Fruit fly (Drosophila melanogaster) whole organism, embryonic: ENCODE data around the gene smo.

Experiments
- CG30403 ChIP-seq: fragments of 200-800 bp; sonication (Bioruptor generic); optimal IDR thresholded peaks from 3 replicates; lab custom pipeline; 2016; ENCODE audit warnings: missing biosample characterization, missing genetic modification characterization
- CTCF ChIP-seq: fragments of 200-800 bp; sonication (Bioruptor generic); optimal IDR thresholded peaks from 2 replicates; lab custom pipeline; 2017; ENCODE audit warnings: missing biosample characterization, mild to moderate bottlenecking, missing genetic modification characterization, moderate library complexity
- nom ChIP-seq: fragments of 200-800 bp; sonication (Bioruptor generic); optimal IDR thresholded peaks from 2 replicates; lab custom pipeline; 2017; ENCODE audit warnings: missing biosample characterization, missing genetic modification characterization, mild to moderate bottlenecking, moderate library complexity, missing genetic modification reagents
- otp ChIP-seq: fragments of 200-800 bp; sonication (Bioruptor generic); IDR thresholded peaks from 3 replicates; pipeline ENCODE4, ENCODE4 v1.3.6; 2022; ENCODE audit warnings: missing biosample characterization, missing genetic modification characterization
- trem ChIP-seq: fragments of 200-800 bp; optimal IDR thresholded peaks from 3 replicates; lab custom pipeline; 2019; ENCODE audit warnings: missing biosample characterization, mild to moderate bottlenecking, missing genetic modification characterization, moderate library complexity
- ttk ChIP-seq: fragments of 200-800 bp; sonication (Bioruptor generic); IDR thresholded peaks from 2 replicates; pipeline ENCODE4 v2.1.2; 2022; ENCODE audit warnings: missing biosample characterization, missing genetic modification characterization
- tup ChIP-seq: fragments of 200-800 bp; sonication (Bioruptor generic); optimal IDR thresholded peaks from 2 replicates; lab custom pipeline; 2016; ENCODE audit warnings: missing biosample characterization, mild to moderate bottlenecking, missing genetic modification characterization, moderate library complexity

DNA sequence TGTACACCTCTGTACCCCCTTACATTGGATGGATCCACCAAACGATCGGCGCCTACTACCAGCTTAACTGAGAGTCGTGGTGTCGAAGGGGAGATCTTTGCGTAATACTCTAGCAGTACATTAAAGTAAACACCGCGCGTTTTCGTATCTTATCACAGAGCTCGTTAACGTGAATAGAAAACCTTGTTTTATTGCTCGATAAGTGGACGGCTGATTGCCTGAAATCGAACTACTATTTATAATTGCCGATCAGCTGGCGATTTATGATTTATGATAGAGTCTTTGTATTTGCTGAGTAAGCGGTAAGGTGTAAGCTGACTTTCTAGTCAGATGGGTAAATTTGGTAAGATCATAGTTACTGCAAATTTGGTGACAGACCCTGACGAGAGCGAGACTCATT is 45.5 kb downstream of the smo start:
- TF ChIP-seq ttk (GFP tag; lab: Robert Waterston, UW) = no peak
- TF ChIP-seq trem (tag; lab: Kevin White, UChicago) = no peak
- TF ChIP-seq CTCF = no peak
- TF ChIP-seq tup (GFP tag; lab: Kevin White, UChicago) = no peak
- no peak for TF ChIP-seq CG30403 (GFP tag; lab: Kevin White, UChicago)
- no peak for TF ChIP-seq nom (GFP tag; lab: Kevin White, UChicago)
- TF ChIP-seq otp (GFP tag; lab: Robert Waterston, UW) = no peak
